Worm (Caenorhabditis elegans) whole organism, L4 larva: Measurements from ENCODE around the gene Y66D12A.3.

ENCODE experiments used
- aly-2 ChIP-seq: sonication (generic microtip); optimal IDR thresholded peaks from 2 replicates; lab custom pipeline; 2018; ENCODE audit warnings: missing biosample characterization, missing genetic modification characterization
- ceh-44 ChIP-seq: fragments of 200-800 bp; sonication (Bioruptor generic); IDR thresholded peaks from 2 replicates; pipeline ENCODE4 v1.3.6; 2022; ENCODE audit warnings: missing genetic modification reagents, missing genetic modification characterization, missing compliant biosample characterization
- ceh-82 ChIP-seq: sonication (generic microtip); optimal IDR thresholded peaks from 2 replicates; lab custom pipeline; 2017; ENCODE audit warnings: missing biosample characterization, missing genetic modification characterization
- daf-19 ChIP-seq: fragments of 200-800 bp; sonication (Bioruptor generic); conservative IDR thresholded peaks from 2 replicates; pipeline ENCODE4 v1.3.6; 2022; ENCODE audit warnings: missing genetic modification characterization, missing compliant biosample characterization
- lin-1 ChIP-seq: fragments of 200-800 bp; sonication (Bioruptor generic); IDR thresholded peaks from 2 replicates; pipeline ENCODE4 v1.3.6; 2022; ENCODE audit warnings: missing genetic modification reagents, missing genetic modification characterization, missing compliant biosample characterization
- lin-13 ChIP-seq: fragments of 150-350 bp; optimal IDR thresholded peaks from 2 replicates; lab custom pipeline; 2014; ENCODE audit warnings: missing biosample characterization, missing genetic modification reagents, missing genetic modification characterization
- zfp-2 ChIP-seq: sonication (generic microtip); optimal IDR thresholded peaks from 2 replicates; lab custom pipeline; 2016; ENCODE audit warnings: mild to moderate bottlenecking, missing genetic modification characterization, missing compliant biosample characterization

DNA sequence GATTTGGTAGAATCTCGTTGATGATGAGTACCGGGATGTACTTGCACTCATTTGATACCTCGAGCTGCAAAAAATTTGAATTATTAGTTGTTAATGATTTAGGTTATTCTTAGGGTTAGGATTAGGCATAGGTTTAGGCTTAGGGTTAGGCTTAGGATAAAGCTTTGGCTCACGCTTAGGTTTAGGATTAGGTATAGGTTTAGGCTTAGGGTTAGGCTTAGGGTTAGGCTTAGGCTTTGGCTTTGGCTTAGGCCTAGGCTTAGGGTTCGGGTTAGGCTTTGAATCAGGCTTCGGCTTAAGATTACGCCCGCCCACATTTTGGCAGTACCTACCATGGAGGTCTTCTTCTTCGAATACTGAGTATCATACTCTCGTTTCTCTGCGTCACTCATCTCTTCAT, 46.0 kb downstream of the Y66D12A.3 start:
- TF ChIP-seq aly-2 (tag; lab: Kevin White, UChicago) (no peak), lin-1 (GFP tag; lab: Robert Waterston, UW) (no peak), zfp-2 (no peak), lin-13 (GFP tag; lab: Kevin White, UChicago) (no peak), daf-19 (GFP tag; lab: Robert Waterston, UW) (no peak), ceh-82 (tag; lab: Kevin White, UChicago) (no peak), ceh-44 (GFP tag; lab: Robert Waterston, UW) (no peak)
